Worm (Caenorhabditis elegans) whole organism, late embryonic: Measurements from ENCODE around the gene nrf-6.

Experiments used
- K09A11.1 ChIP-seq: sonication (generic microtip); optimal IDR thresholded peaks from 2 replicates; lab custom pipeline; 2017; ENCODE audit warnings: antibody characterized with exemption, mild to moderate bottlenecking, missing genetic modification characterization, missing compliant biosample characterization; ENCODE audit not compliant: insufficient read depth
- ceh-2 ChIP-seq: sonication (generic microtip); optimal IDR thresholded peaks from 2 replicates; lab custom pipeline; 2016; ENCODE audit warnings: missing genotype, missing genetic modification characterization, missing compliant biosample characterization
- ceh-22 ChIP-seq: sonication (generic microtip); optimal IDR thresholded peaks from 2 replicates; lab custom pipeline; 2017; ENCODE audit warnings: missing biosample characterization, missing genetic modification characterization
- ceh-24 ChIP-seq: sonication (generic microtip); optimal IDR thresholded peaks from 2 replicates; lab custom pipeline; 2016; ENCODE audit warnings: mild to moderate bottlenecking, missing genetic modification characterization, missing compliant biosample characterization
- ceh-31 ChIP-seq: sonication (generic microtip); optimal IDR thresholded peaks from 2 replicates; lab custom pipeline; 2016; ENCODE audit warnings: missing genetic modification characterization, missing compliant biosample characterization
- ceh-6 ChIP-seq: fragments of 200-800 bp; sonication (Bioruptor generic); optimal IDR thresholded peaks from 2 replicates; lab custom pipeline; 2018; ENCODE audit warnings: mild to moderate bottlenecking, missing genetic modification characterization, missing compliant biosample characterization
- dmd-4 ChIP-seq: sonication (generic microtip); optimal IDR thresholded peaks from 2 replicates; lab custom pipeline; 2016; ENCODE audit warnings: borderline replicate concordance, missing genetic modification characterization, missing compliant biosample characterization
- dve-1 ChIP-seq: sonication (generic microtip); optimal IDR thresholded peaks from 2 replicates; lab custom pipeline; 2017; ENCODE audit warnings: antibody characterized with exemption, mild to moderate bottlenecking, missing genetic modification characterization, missing compliant biosample characterization
- elt-2 ChIP-seq: sonication (generic microtip); optimal IDR thresholded peaks from 2 replicates; lab custom pipeline; 2016; ENCODE audit warnings: missing genetic modification reagents, missing genetic modification characterization, missing compliant biosample characterization
- ets-4 ChIP-seq: sonication (generic microtip); optimal IDR thresholded peaks from 2 replicates; lab custom pipeline; 2016; ENCODE audit warnings: missing genetic modification characterization, missing compliant biosample characterization
- fkh-10 ChIP-seq: fragments of 150-350 bp; optimal IDR thresholded peaks from 2 replicates; lab custom pipeline; 2014; ENCODE audit warnings: missing biosample characterization, missing genetic modification reagents, missing genetic modification characterization
- fkh-6 ChIP-seq: sonication (generic microtip); optimal IDR thresholded peaks from 2 replicates; lab custom pipeline; 2016; ENCODE audit warnings: missing genetic modification characterization, missing compliant biosample characterization
- gmeb-2 ChIP-seq: sonication (generic microtip); optimal IDR thresholded peaks from 2 replicates; lab custom pipeline; 2016; ENCODE audit warnings: missing genetic modification characterization, inconsistent platforms, missing compliant biosample characterization
- hlh-13 ChIP-seq: fragments of 200-800 bp; sonication (Bioruptor generic); optimal IDR thresholded peaks from 2 replicates; lab custom pipeline; 2018; ENCODE audit warnings: mild to moderate bottlenecking, missing genetic modification characterization, missing compliant biosample characterization
- hlh-15 ChIP-seq: sonication (generic microtip); optimal IDR thresholded peaks from 2 replicates; lab custom pipeline; 2016; ENCODE audit warnings: missing genetic modification characterization, missing compliant biosample characterization
- hlh-6 ChIP-seq: sonication (generic microtip); optimal IDR thresholded peaks from 2 replicates; lab custom pipeline; 2016; ENCODE audit warnings: missing genotype, missing genetic modification characterization, missing compliant biosample characterization
- lin-11 ChIP-seq: fragments of 200-800 bp; sonication (Bioruptor generic); optimal IDR thresholded peaks from 2 replicates; lab custom pipeline; 2018; ENCODE audit warnings: mild to moderate bottlenecking, missing genetic modification characterization, missing compliant biosample characterization
- mec-3 ChIP-seq: sonication (generic microtip); optimal IDR thresholded peaks from 2 replicates; lab custom pipeline; 2016; ENCODE audit warnings: borderline replicate concordance, missing genetic modification characterization, missing compliant biosample characterization
- nfya-1 ChIP-seq: sonication (generic microtip); optimal IDR thresholded peaks from 2 replicates; lab custom pipeline; 2017; ENCODE audit warnings: missing genetic modification characterization, mild to moderate bottlenecking, missing compliant biosample characterization, antibody characterized with exemption, moderate library complexity
- nhr-232 ChIP-seq: sonication (generic microtip); optimal IDR thresholded peaks from 2 replicates; lab custom pipeline; 2016; ENCODE audit warnings: missing genetic modification characterization, missing compliant biosample characterization
- npax-4 ChIP-seq: sonication (generic microtip); optimal IDR thresholded peaks from 2 replicates; lab custom pipeline; 2016; ENCODE audit warnings: missing genetic modification characterization, missing compliant biosample characterization
- pag-3 ChIP-seq: sonication (generic microtip); optimal IDR thresholded peaks from 2 replicates; lab custom pipeline; 2016; ENCODE audit warnings: missing compliant biosample characterization, missing genetic modification characterization, borderline replicate concordance
- pat-9 ChIP-seq: fragments of 200-800 bp; sonication (Bioruptor generic); optimal IDR thresholded peaks from 2 replicates; lab custom pipeline; 2018; ENCODE audit warnings: mild to moderate bottlenecking, missing genetic modification characterization, moderate library complexity, missing compliant biosample characterization
- pax-1 ChIP-seq: fragments of 150-350 bp; optimal IDR thresholded peaks from 2 replicates; lab custom pipeline; 2014; ENCODE audit warnings: missing biosample characterization, missing genetic modification characterization
- rnt-1 ChIP-seq: sonication (generic microtip); optimal IDR thresholded peaks from 2 replicates; lab custom pipeline; 2016; ENCODE audit warnings: missing genetic modification characterization, missing compliant biosample characterization
- sdc-2 ChIP-seq: sonication (generic microtip); optimal IDR thresholded peaks from 2 replicates; lab custom pipeline; 2016; ENCODE audit warnings: missing genotype, missing genetic modification characterization, missing compliant biosample characterization
- sox-2 ChIP-seq: fragments of 200-800 bp; sonication (Bioruptor generic); IDR thresholded peaks from 2 replicates; pipeline ENCODE4 v1.3.6; 2022; ENCODE audit warnings: missing genetic modification reagents, missing genetic modification characterization, missing compliant biosample characterization
- tbx-2 ChIP-seq: sonication (generic microtip); optimal IDR thresholded peaks from 2 replicates; lab custom pipeline; 2016; ENCODE audit warnings: missing genetic modification characterization, missing compliant biosample characterization
- ttx-3 ChIP-seq: sonication (generic microtip); optimal IDR thresholded peaks from 2 replicates; lab custom pipeline; 2016; ENCODE audit warnings: missing genetic modification reagents, missing genetic modification characterization, missing compliant biosample characterization
- unc-3 ChIP-seq, 2 experiments: fragments of 200-800 bp in 1 of 2; sonication (Bioruptor generic) in 1 of 2; sonication (generic microtip) in 1 of 2; conservative IDR thresholded peaks in 1 of 2; optimal IDR thresholded peaks in 1 of 2; 2 replicates each; pipeline versions ENCODE4 v1.3.6 to Lab custom; 2016 to 2022; ENCODE audit warnings: missing compliant biosample characterization in 2 of 2, missing genetic modification characterization in 2 of 2, missing genetic modification reagents in 1 of 2
- unc-42 ChIP-seq: sonication (generic microtip); optimal IDR thresholded peaks from 2 replicates; lab custom pipeline; 2016; ENCODE audit warnings: missing genotype, missing genetic modification characterization, missing compliant biosample characterization
- ztf-16 ChIP-seq: sonication (generic microtip); optimal IDR thresholded peaks from 2 replicates; lab custom pipeline; 2017; ENCODE audit warnings: missing genetic modification characterization, missing compliant biosample characterization

nrf-6 gene

ce11 chrII:8008334-8008733, 24.2 kb downstream of the nrf-6 start, which contains the start of gene glna-2:
glna-2 (plus strand) TSS chrII:8008634.
- TF ChIP-seq K09A11.1 (tag; lab: Kevin White, UChicago) (no peak), ceh-24 (tag; lab: Kevin White, UChicago) (no peak), sox-2 (no peak), npax-4 (tag; lab: Kevin White, UChicago) (no peak), dmd-4 (tag; lab: Kevin White, UChicago) (no peak), hlh-6 (no peak), unc-3 (GFP tag; conservative IDR thresholded peaks at IDR 0.05; lab: Robert Waterston, UW) (no peak), unc-3 (tag; optimal IDR thresholded peaks at IDR 0.05; lab: Kevin White, UChicago) (no peak), dve-1 (tag; lab: Kevin White, UChicago) (no peak), pat-9 (tag; lab: Kevin White, UChicago) (no peak), nhr-232 (tag; lab: Kevin White, UChicago) (no peak), pag-3 (tag; lab: Kevin White, UChicago) (no peak), pax-1 (tag; lab: Kevin White, UChicago) (no peak), hlh-15 (tag; lab: Kevin White, UChicago) (no peak), hlh-13 (GFP tag; lab: Kevin White, UChicago) (no peak), nfya-1 (tag; lab: Kevin White, UChicago) (no peak), elt-2 (tag; lab: Kevin White, UChicago) (no peak)

- TF ChIP-seq fkh-10 (GFP tag; lab: Kevin White, UChicago): no peak
- TF ChIP-seq sox-2: no peak
Measured at ce11 chrII:8006962-8007361, 25.5 kb downstream of the nrf-6 start.

- TF ChIP-seq ceh-22 (tag; lab: Kevin White, UChicago) (no peak), pax-1 (tag; lab: Kevin White, UChicago) (no peak), ztf-16 (tag; lab: Kevin White, UChicago) (no peak), hlh-13 (GFP tag; lab: Kevin White, UChicago) (no peak), gmeb-2 (no peak), sdc-2 (tag; lab: Kevin White, UChicago) (no peak), dve-1 (tag; lab: Kevin White, UChicago) (no peak), ttx-3 (tag; lab: Kevin White, UChicago) (no peak), ceh-31 (tag; lab: Kevin White, UChicago) (no peak), tbx-2 (tag; lab: Kevin White, UChicago) (no peak), rnt-1 (tag; lab: Kevin White, UChicago) (no peak)
Measured at ce11 chrII:8004752-8005151, 27.8 kb downstream of the nrf-6 start.

- no peak for TF ChIP-seq unc-42 (tag; lab: Kevin White, UChicago)
- no peak for TF ChIP-seq elt-2 (tag; lab: Kevin White, UChicago)
- no peak for TF ChIP-seq ceh-22 (tag; lab: Kevin White, UChicago)
- TF ChIP-seq mec-3: no peak
- TF ChIP-seq ceh-2 (tag; lab: Kevin White, UChicago): no peak
Measured at ce11 chrII:8004157-8004556, 28.4 kb downstream of the nrf-6 start, which contains the start of gene pgp-11. pgp-11 (minus strand) TSS chrII:8004257.

ce11 chrII:8001428-8001827, 31.1 kb downstream of the nrf-6 start:
- no peak for TF ChIP-seq lin-11 (tag; lab: Kevin White, UChicago)
- no peak for TF ChIP-seq ets-4 (tag; lab: Kevin White, UChicago)
- TF ChIP-seq fkh-6: no peak
- TF ChIP-seq ceh-6: no peak
